Worm (Caenorhabditis elegans) whole organism, young adult: ENCODE measurements around the gene stg-1.
A peak's percentile ranks its signal among the peaks of the same experiment; 100 is the strongest.
"Not testable (repeated sequence)": the region's sequence is repeated elsewhere in the genome, so short reads cannot be mapped to it uniquely, and the experiment has no call there.

Experiments
- B0019.2 ChIP-seq: fragments of 200-800 bp; sonication (Bioruptor generic); conservative IDR thresholded peaks from 2 replicates; pipeline ENCODE4 v1.3.6; 2022; ENCODE audit warnings: missing genetic modification reagents, missing genetic modification characterization, missing compliant biosample characterization
- C17E4.6 ChIP-seq: fragments of 200-800 bp; sonication (Bioruptor generic); IDR thresholded peaks from 2 replicates; pipeline ENCODE4 v1.3.6; 2022; ENCODE audit warnings: missing genetic modification reagents, missing genetic modification characterization, missing compliant biosample characterization
- F33H1.4 ChIP-seq: fragments of 200-800 bp; sonication (Bioruptor generic); IDR thresholded peaks from 2 replicates; pipeline ENCODE4 v1.3.6; 2022; ENCODE audit warnings: missing genetic modification reagents, missing genetic modification characterization, missing compliant biosample characterization
- F39B2.1 ChIP-seq: fragments of 200-800 bp; sonication (Bioruptor generic); IDR thresholded peaks from 2 replicates; pipeline ENCODE4 v1.3.6; 2022; ENCODE audit warnings: missing genetic modification reagents, missing genetic modification characterization, missing compliant biosample characterization
- F49E8.2 ChIP-seq: sonication (generic microtip); optimal IDR thresholded peaks from 3 replicates; lab custom pipeline; 2017; ENCODE audit warnings: missing genetic modification characterization, mild to moderate bottlenecking, missing compliant biosample characterization, antibody characterized with exemption, moderate library complexity; ENCODE audit not compliant: insufficient read depth
- K11D2.4 ChIP-seq: fragments of 200-800 bp; sonication (Bioruptor generic); IDR thresholded peaks from 2 replicates; pipeline ENCODE4 v1.3.6; 2022; ENCODE audit warnings: missing genetic modification reagents, missing genetic modification characterization, missing compliant biosample characterization
- T07F8.4 ChIP-seq: sonication (generic microtip); optimal IDR thresholded peaks from 2 replicates; lab custom pipeline; 2016; ENCODE audit warnings: mild to moderate bottlenecking, missing genetic modification characterization, moderate library complexity, missing compliant biosample characterization
- Y53G8AR.9 ChIP-seq: fragments of 200-800 bp; sonication (Bioruptor generic); conservative IDR thresholded peaks from 2 replicates; pipeline ENCODE4 v1.3.6; 2022; ENCODE audit warnings: missing genetic modification reagents, missing genetic modification characterization, missing compliant biosample characterization
- Y56A3A.18 ChIP-seq: fragments of 200-800 bp; sonication (Bioruptor generic); IDR thresholded peaks from 2 replicates; pipeline ENCODE4 v1.3.6; 2022; ENCODE audit warnings: missing genetic modification reagents, missing genetic modification characterization, missing compliant biosample characterization
- Y79H2A.3 ChIP-seq: fragments of 200-800 bp; sonication (Bioruptor generic); conservative IDR thresholded peaks from 2 replicates; pipeline ENCODE4 v1.3.6; 2022; ENCODE audit warnings: missing genetic modification reagents, missing genetic modification characterization, missing compliant biosample characterization
- Y95B8A.8 ChIP-seq: fragments of 200-800 bp; sonication (Bioruptor generic); IDR thresholded peaks from 2 replicates; pipeline ENCODE4 v1.3.6; 2022; ENCODE audit warnings: missing genetic modification reagents, missing genetic modification characterization, missing compliant biosample characterization
- ZK185.1 ChIP-seq: sonication (generic microtip); optimal IDR thresholded peaks from 2 replicates; lab custom pipeline; 2016; ENCODE audit warnings: mild to moderate bottlenecking, missing genetic modification characterization, missing compliant biosample characterization; ENCODE audit not compliant: poor library complexity, severe bottlenecking
- aptf-3 ChIP-seq: fragments of 200-800 bp; sonication (Bioruptor generic); IDR thresholded peaks from 2 replicates; pipeline ENCODE4 v1.3.6; 2022; ENCODE audit warnings: missing genetic modification characterization, missing compliant biosample characterization
- athp-1 ChIP-seq: sonication (generic microtip); optimal IDR thresholded peaks from 2 replicates; lab custom pipeline; 2017; ENCODE audit warnings: mild to moderate bottlenecking, missing genetic modification characterization, missing compliant biosample characterization
- attf-3 ChIP-seq: fragments of 200-800 bp; sonication (Bioruptor generic); conservative IDR thresholded peaks from 2 replicates; pipeline ENCODE4 v1.3.6; 2022; ENCODE audit warnings: missing genetic modification reagents, missing genetic modification characterization, missing compliant biosample characterization
- attf-5 ChIP-seq: fragments of 200-800 bp; sonication (Bioruptor generic); optimal IDR thresholded peaks from 2 replicates; lab custom pipeline; 2018; ENCODE audit warnings: mild to moderate bottlenecking, missing genetic modification characterization, missing compliant biosample characterization
- bed-2 ChIP-seq: fragments of 200-800 bp; sonication (Bioruptor generic); IDR thresholded peaks from 2 replicates; pipeline ENCODE4 v1.3.6; 2022; ENCODE audit warnings: missing genetic modification reagents, missing genetic modification characterization, missing compliant biosample characterization
- cebp-1 ChIP-seq, 2 experiments: fragments of 200-800 bp in 1 of 2; sonication (Bioruptor generic) in 1 of 2; sonication (generic microtip) in 1 of 2; IDR thresholded peaks in 1 of 2; optimal IDR thresholded peaks in 1 of 2; 2 replicates each; pipeline versions ENCODE4 v1.3.6 to Lab custom; 2017 to 2022; ENCODE audit warnings: missing compliant biosample characterization in 2 of 2, missing genetic modification characterization in 2 of 2, mild to moderate bottlenecking in 1 of 2, missing genetic modification reagents in 1 of 2, moderate library complexity in 1 of 2
- cebp-2 ChIP-seq: fragments of 200-800 bp; sonication (Bioruptor generic); IDR thresholded peaks from 2 replicates; pipeline ENCODE4 v1.3.6; 2022; ENCODE audit warnings: missing genetic modification characterization, missing compliant biosample characterization
- ceh-40 ChIP-seq: fragments of 200-800 bp; sonication (Bioruptor generic); IDR thresholded peaks from 2 replicates; pipeline ENCODE4 v1.3.6; 2022; ENCODE audit warnings: missing genetic modification characterization, missing compliant biosample characterization
- ceh-91 ChIP-seq: fragments of 200-800 bp; sonication (Bioruptor generic); IDR thresholded peaks from 2 replicates; pipeline ENCODE4 v1.3.6; 2022; ENCODE audit warnings: missing genetic modification reagents, missing genetic modification characterization, missing compliant biosample characterization
- egl-44 ChIP-seq: fragments of 200-800 bp; sonication (Bioruptor generic); IDR thresholded peaks from 2 replicates; pipeline ENCODE4 v1.3.6; 2022; ENCODE audit warnings: missing genetic modification reagents, missing genetic modification characterization, missing compliant biosample characterization
- hmg-1.2 ChIP-seq: fragments of 200-800 bp; sonication (Bioruptor generic); IDR thresholded peaks from 2 replicates; pipeline ENCODE4 v1.3.6; 2022; ENCODE audit warnings: missing genetic modification reagents, missing genetic modification characterization, missing compliant biosample characterization
- lin-54 ChIP-seq: fragments of 200-800 bp; sonication (Bioruptor generic); optimal IDR thresholded peaks from 2 replicates; lab custom pipeline; 2018; ENCODE audit warnings: mild to moderate bottlenecking, missing genetic modification characterization, missing compliant biosample characterization
- madf-10 ChIP-seq: sonication (generic microtip); optimal IDR thresholded peaks from 2 replicates; lab custom pipeline; 2016; ENCODE audit warnings: mild to moderate bottlenecking, missing genetic modification characterization, missing compliant biosample characterization
- madf-3 ChIP-seq: fragments of 200-800 bp; sonication (Bioruptor generic); IDR thresholded peaks from 2 replicates; pipeline ENCODE4 v1.3.6; 2022; ENCODE audit warnings: missing genetic modification reagents, missing genetic modification characterization, missing compliant biosample characterization
- madf-6 ChIP-seq: fragments of 200-800 bp; sonication (Bioruptor generic); IDR thresholded peaks from 2 replicates; pipeline ENCODE4 v1.3.6; 2022; ENCODE audit warnings: missing genetic modification reagents, missing genetic modification characterization, missing compliant biosample characterization
- nhr-80 ChIP-seq: sonication (generic microtip); optimal IDR thresholded peaks from 2 replicates; lab custom pipeline; 2016; ENCODE audit warnings: missing genetic modification characterization, missing compliant biosample characterization
- rcor-1 ChIP-seq: fragments of 200-800 bp; sonication (Bioruptor generic); IDR thresholded peaks from 2 replicates; pipeline ENCODE4 v1.3.6; 2022; ENCODE audit warnings: missing genetic modification reagents, missing genetic modification characterization, missing compliant biosample characterization
- repo-1 ChIP-seq: sonication (generic microtip); optimal IDR thresholded peaks from 2 replicates; lab custom pipeline; 2017; ENCODE audit warnings: mild to moderate bottlenecking, missing genetic modification characterization, missing compliant biosample characterization
- snpc-4 ChIP-seq, 5 experiments: fragments of 150-350 bp in 1 of 5; sonication (generic microtip) in 4 of 5; optimal IDR thresholded peaks; 2 replicates each; lab custom pipeline; 2014 to 2018; ENCODE audit warnings: missing genetic modification characterization in 5 of 5, missing biosample characterization in 3 of 5, antibody characterized with exemption in 2 of 5, mild to moderate bottlenecking in 2 of 5, missing compliant biosample characterization in 2 of 5, missing genotype in 2 of 5, moderate library complexity in 2 of 5, missing genetic modification reagents in 1 of 5
- somi-1 ChIP-seq: fragments of 200-800 bp; sonication (Bioruptor generic); optimal IDR thresholded peaks from 2 replicates; lab custom pipeline; 2018; ENCODE audit warnings: mild to moderate bottlenecking, missing genetic modification characterization, missing compliant biosample characterization
- unc-130 ChIP-seq: sonication (generic microtip); optimal IDR thresholded peaks from 2 replicates; lab custom pipeline; 2016; ENCODE audit warnings: missing genetic modification reagents, missing genetic modification characterization, missing compliant biosample characterization
- ztf-18 ChIP-seq: sonication (generic microtip); optimal IDR thresholded peaks from 2 replicates; lab custom pipeline; 2016; ENCODE audit warnings: missing genotype, mild to moderate bottlenecking, missing genetic modification characterization, missing compliant biosample characterization
- ztf-25 ChIP-seq: fragments of 200-800 bp; sonication (Bioruptor generic); IDR thresholded peaks from 2 replicates; pipeline ENCODE4 v1.3.6; 2022; ENCODE audit warnings: missing genetic modification reagents, missing genetic modification characterization, missing compliant biosample characterization
- ztf-6 ChIP-seq: fragments of 200-800 bp; sonication (Bioruptor generic); IDR thresholded peaks from 2 replicates; pipeline ENCODE4 v1.3.6; 2022; ENCODE audit warnings: missing genetic modification reagents, missing genetic modification characterization, missing compliant biosample characterization

Gene stg-1

ce11 chrII:10033163-10033871 lies 27.1 kb downstream of the stg-1 start, which contains the start of gene mtcu-2 (continued):
- TF ChIP-seq lin-54 (GFP tag; lab: Kevin White, UChicago), result peak; percentile 84
- peak; percentile 73; the same call in 1 of the 2 replicates for TF ChIP-seq ceh-40 (GFP tag; lab: Robert Waterston, UW)
- peak; percentile 99 for TF ChIP-seq bed-2 (GFP tag; lab: Robert Waterston, UW)
- TF ChIP-seq ztf-6 (GFP tag; lab: Robert Waterston, UW), result peak; percentile 96
- TF ChIP-seq attf-5 (GFP tag; lab: Kevin White, UChicago), result peak; percentile 94
- TF ChIP-seq egl-44 (GFP tag; lab: Robert Waterston, UW), result peak; percentile 98
- not testable (repeated sequence) for TF ChIP-seq snpc-4 (GFP tag; optimal IDR thresholded peaks at IDR 0.05; lab: Kevin White, UChicago)
- TF ChIP-seq snpc-4 (tag; optimal IDR thresholded peaks at IDR 0.05; lab: Kevin White, UChicago), result peak in 3 of 4 experiments; percentile 28 to 58 (median 32)
- peak; percentile 90 for TF ChIP-seq attf-3 (GFP tag; lab: Robert Waterston, UW)
- peak; percentile 88 for TF ChIP-seq F33H1.4
- peak; percentile 99 for TF ChIP-seq Y95B8A.8 (GFP tag; lab: Robert Waterston, UW)
- TF ChIP-seq F39B2.1 (GFP tag; lab: Robert Waterston, UW), result peak; percentile 80
- peak; percentile 7 for TF ChIP-seq repo-1 (tag; lab: Kevin White, UChicago)
- TF ChIP-seq nhr-80 (tag; lab: Kevin White, UChicago), result peak; percentile 46
- peak; percentile 98 for TF ChIP-seq rcor-1 (GFP tag; lab: Robert Waterston, UW)
- peak; percentile 36 for TF ChIP-seq somi-1 (GFP tag; lab: Kevin White, UChicago)
- peak; percentile 93 for TF ChIP-seq hmg-1.2 (GFP tag; lab: Robert Waterston, UW)
- peak; percentile 100 for TF ChIP-seq ztf-25 (GFP tag; lab: Robert Waterston, UW)
- TF ChIP-seq F49E8.2 (tag; lab: Kevin White, UChicago), result peak; percentile 33
- TF ChIP-seq C17E4.6, result peak; percentile 99
- TF ChIP-seq T07F8.4 (tag; lab: Kevin White, UChicago), result peak; percentile 37
- TF ChIP-seq Y53G8AR.9 (GFP tag; lab: Robert Waterston, UW), result peak; percentile 96
- peak; percentile 93; the same call in 1 of the 2 replicates for TF ChIP-seq aptf-3
- TF ChIP-seq cebp-1 (GFP tag; IDR thresholded peaks at IDR 0.05; lab: Robert Waterston, UW), result peak; percentile 94
- TF ChIP-seq cebp-1 (tag; optimal IDR thresholded peaks at IDR 0.05; lab: Kevin White, UChicago), result peak; percentile 82
- peak; percentile 98 for TF ChIP-seq ceh-91 (GFP tag; lab: Robert Waterston, UW)
- TF ChIP-seq madf-10 (tag; lab: Kevin White, UChicago), result peak; percentile 62
- TF ChIP-seq madf-3 (GFP tag; lab: Robert Waterston, UW), result peak; percentile 95
- TF ChIP-seq cebp-2, result peak; percentile 92
- peak; percentile 96 for TF ChIP-seq B0019.2 (GFP tag; lab: Robert Waterston, UW)
- peak; percentile 96 for TF ChIP-seq Y56A3A.18 (GFP tag; lab: Robert Waterston, UW)
- peak; percentile 38 for TF ChIP-seq ztf-18 (tag; lab: Kevin White, UChicago)
- TF ChIP-seq K11D2.4 (GFP tag; lab: Robert Waterston, UW), result peak; percentile 98
- peak; percentile 99 for TF ChIP-seq Y79H2A.3 (GFP tag; lab: Robert Waterston, UW)
- peak; percentile 58 for TF ChIP-seq ZK185.1 (tag; lab: Kevin White, UChicago)
- TF ChIP-seq athp-1 (tag; lab: Kevin White, UChicago), result peak; percentile 87
- peak; percentile 27 for TF ChIP-seq unc-130 (GFP tag; lab: Kevin White, UChicago)
- peak; percentile 95 for TF ChIP-seq madf-6 (GFP tag; lab: Robert Waterston, UW)
